Worm (Caenorhabditis elegans) whole organism, midembryonic: ENCODE data around the gene clec-27.

Experiments used
- T22C8.4 ChIP-seq: fragments of 200-800 bp; sonication (Bioruptor generic); IDR thresholded peaks from 2 replicates; pipeline ENCODE4 v1.3.6; 2022; ENCODE audit warnings: missing genetic modification characterization, missing compliant biosample characterization
- cog-1 ChIP-seq: sonication (generic microtip); optimal IDR thresholded peaks from 2 replicates; lab custom pipeline; 2016; ENCODE audit warnings: missing genetic modification characterization, missing compliant biosample characterization
- flt-1 ChIP-seq: fragments of 200-800 bp; sonication (Bioruptor generic); IDR thresholded peaks from 2 replicates; pipeline ENCODE4 v1.3.6; 2022; ENCODE audit warnings: missing genetic modification characterization, missing compliant biosample characterization
- klf-2 ChIP-seq: fragments of 200-800 bp; sonication (Bioruptor generic); conservative IDR thresholded peaks from 2 replicates; pipeline ENCODE4 v1.3.6; 2022; ENCODE audit warnings: missing genetic modification reagents, missing genetic modification characterization, missing compliant biosample characterization
- med-1 ChIP-seq: sonication (generic microtip); optimal IDR thresholded peaks from 2 replicates; lab custom pipeline; 2017; ENCODE audit warnings: missing genetic modification characterization, mild to moderate bottlenecking, missing compliant biosample characterization, antibody characterized with exemption, missing genetic modification reagents; ENCODE audit not compliant: insufficient read depth
- ref-1 ChIP-seq: fragments of 200-800 bp; sonication (Bioruptor generic); conservative IDR thresholded peaks from 2 replicates; pipeline ENCODE4 v1.3.6; 2022; ENCODE audit warnings: missing genetic modification reagents, missing genetic modification characterization, missing compliant biosample characterization
- tab-1 ChIP-seq: fragments of 200-800 bp; sonication (Bioruptor generic); IDR thresholded peaks from 2 replicates; pipeline ENCODE4 v1.3.6; 2022; ENCODE audit warnings: missing genetic modification characterization, missing compliant biosample characterization
- ztf-23 ChIP-seq: fragments of 200-800 bp; sonication (Bioruptor generic); IDR thresholded peaks from 2 replicates; pipeline ENCODE4 v1.3.6; 2022; ENCODE audit warnings: missing genetic modification reagents, missing genetic modification characterization, missing compliant biosample characterization
- ztf-29 ChIP-seq: fragments of 200-800 bp; sonication (Bioruptor generic); IDR thresholded peaks from 2 replicates; pipeline ENCODE4 v1.3.6; 2022; ENCODE audit warnings: missing genetic modification reagents, missing genetic modification characterization, missing compliant biosample characterization

The clec-27 gene

DNA sequence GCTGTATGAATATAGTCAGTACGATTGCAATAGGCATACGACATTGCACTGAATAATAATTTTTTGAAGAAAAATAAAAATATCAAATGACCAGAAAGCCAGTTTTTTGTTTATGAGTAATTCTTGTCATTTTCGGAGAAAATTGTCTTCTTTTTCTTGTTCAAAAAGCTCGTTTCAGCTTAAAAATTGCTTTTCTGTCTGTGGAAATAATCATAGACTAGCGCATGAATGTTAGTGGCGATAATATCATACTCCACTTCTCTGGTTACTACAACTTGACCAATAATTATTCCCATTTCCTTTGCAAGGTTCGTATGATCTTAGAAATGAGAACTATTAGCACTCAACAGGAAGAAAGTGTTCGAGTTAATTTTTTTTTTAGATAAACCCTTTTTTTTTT, 26.9 kb upstream of the clec-27 start, which contains the start of gene srh-216:
Gene srh-216, minus strand, starts transcription at position 101 of the 400 bp plus-strand sequence.
- TF ChIP-seq cog-1 (tag; lab: Kevin White, UChicago), result no peak
- no peak for TF ChIP-seq tab-1 (GFP tag; lab: Robert Waterston, UW)
- no peak for TF ChIP-seq ztf-23 (GFP tag; lab: Robert Waterston, UW)
- TF ChIP-seq med-1 (GFP tag; lab: Kevin White, UChicago), result no peak
- no peak for TF ChIP-seq T22C8.4 (GFP tag; lab: Robert Waterston, UW)
- TF ChIP-seq flt-1 (GFP tag; lab: Robert Waterston, UW), result no peak
- no peak for TF ChIP-seq klf-2 (GFP tag; lab: Robert Waterston, UW)
- TF ChIP-seq ztf-29 (GFP tag; lab: Robert Waterston, UW), result no peak
- TF ChIP-seq ref-1 (GFP tag; lab: Robert Waterston, UW), result no peak

DNA sequence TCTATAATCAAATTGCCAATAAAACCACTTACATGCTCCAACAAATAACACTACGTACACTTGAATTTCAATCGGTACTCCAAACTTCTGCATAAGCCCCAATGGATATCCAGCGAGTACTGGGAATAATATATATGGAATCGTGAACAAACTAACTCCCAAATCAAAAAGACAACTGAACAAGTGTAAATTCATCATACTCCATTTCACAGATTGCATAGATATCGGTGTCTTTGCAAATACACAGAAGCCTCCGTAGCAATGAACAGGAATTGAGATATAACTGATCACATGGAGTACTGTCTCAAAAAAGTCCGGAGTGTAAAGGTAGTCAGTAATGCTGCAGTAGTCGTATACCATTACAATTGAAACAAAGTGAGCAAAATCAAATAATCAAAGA, 25.0 kb upstream of the clec-27 start, which contains the start of gene srh-214:
Gene srh-214, minus strand, starts transcription at position 360 of the 400 bp plus-strand sequence.
- TF ChIP-seq flt-1 (GFP tag; lab: Robert Waterston, UW) (no peak), klf-2 (GFP tag; lab: Robert Waterston, UW) (no peak), ztf-29 (GFP tag; lab: Robert Waterston, UW) (no peak), tab-1 (GFP tag; lab: Robert Waterston, UW) (no peak), med-1 (GFP tag; lab: Kevin White, UChicago) (no peak), T22C8.4 (GFP tag; lab: Robert Waterston, UW) (no peak), ztf-23 (GFP tag; lab: Robert Waterston, UW) (no peak), cog-1 (tag; lab: Kevin White, UChicago) (no peak), ref-1 (GFP tag; lab: Robert Waterston, UW) (no peak)

ce11 chrV:16831310-16831709, 23.1 kb upstream of the clec-27 start:
- TF ChIP-seq ztf-29 (GFP tag; lab: Robert Waterston, UW) (no peak), T22C8.4 (GFP tag; lab: Robert Waterston, UW) (no peak), ref-1 (GFP tag; lab: Robert Waterston, UW) (no peak), cog-1 (tag; lab: Kevin White, UChicago) (no peak), tab-1 (GFP tag; lab: Robert Waterston, UW) (no peak), flt-1 (GFP tag; lab: Robert Waterston, UW) (no peak), ztf-23 (GFP tag; lab: Robert Waterston, UW) (no peak), klf-2 (GFP tag; lab: Robert Waterston, UW) (no peak), med-1 (GFP tag; lab: Kevin White, UChicago) (no peak)

ce11 chrV:16831921-16832320, 22.5 kb upstream of the clec-27 start, which contains the start of gene srh-215:
TSS of gene srh-215 (minus strand) at chrV:16832021.
- TF ChIP-seq ztf-23 (GFP tag; lab: Robert Waterston, UW), result no peak
- TF ChIP-seq tab-1 (GFP tag; lab: Robert Waterston, UW), result no peak
- no peak for TF ChIP-seq cog-1 (tag; lab: Kevin White, UChicago)
- TF ChIP-seq ref-1 (GFP tag; lab: Robert Waterston, UW), result no peak
- no peak for TF ChIP-seq ztf-29 (GFP tag; lab: Robert Waterston, UW)
- no peak for TF ChIP-seq flt-1 (GFP tag; lab: Robert Waterston, UW)
- no peak for TF ChIP-seq T22C8.4 (GFP tag; lab: Robert Waterston, UW)
- TF ChIP-seq klf-2 (GFP tag; lab: Robert Waterston, UW), result no peak
- no peak for TF ChIP-seq med-1 (GFP tag; lab: Kevin White, UChicago)

DNA sequence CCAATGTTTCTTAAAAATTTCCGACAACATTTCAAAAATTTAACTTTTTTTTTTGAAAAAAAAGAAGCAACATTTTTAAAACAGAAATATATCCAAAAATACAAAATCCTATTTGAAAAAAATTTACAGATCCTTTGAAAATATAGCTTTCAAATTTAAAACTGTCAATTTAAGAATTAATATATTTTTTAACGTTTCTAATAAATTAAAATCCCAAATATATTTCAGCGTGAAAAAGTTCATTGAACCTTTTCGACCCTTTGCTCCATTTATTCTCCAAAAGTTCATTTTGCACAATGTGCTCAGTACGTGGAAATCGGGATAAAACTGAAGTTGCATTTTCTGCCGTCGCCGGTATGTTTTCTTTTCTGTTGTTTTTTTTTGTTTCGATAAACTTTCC, 21.6 kb upstream of the clec-27 start, which contains the start of gene phy-3:
Gene phy-3, plus strand, starts transcription at position 301 of the 400 bp plus-strand sequence.
- no peak for TF ChIP-seq flt-1 (GFP tag; lab: Robert Waterston, UW)
- no peak for TF ChIP-seq ztf-23 (GFP tag; lab: Robert Waterston, UW)
- no peak for TF ChIP-seq cog-1 (tag; lab: Kevin White, UChicago)
- no peak for TF ChIP-seq tab-1 (GFP tag; lab: Robert Waterston, UW)
- no peak for TF ChIP-seq ztf-29 (GFP tag; lab: Robert Waterston, UW)
- no peak for TF ChIP-seq T22C8.4 (GFP tag; lab: Robert Waterston, UW)
- no peak for TF ChIP-seq med-1 (GFP tag; lab: Kevin White, UChicago)
- TF ChIP-seq klf-2 (GFP tag; lab: Robert Waterston, UW), result no peak
- TF ChIP-seq ref-1 (GFP tag; lab: Robert Waterston, UW), result no peak

- TF ChIP-seq med-1 (GFP tag; lab: Kevin White, UChicago) (no peak), cog-1 (tag; lab: Kevin White, UChicago) (no peak), T22C8.4 (GFP tag; lab: Robert Waterston, UW) (no peak), ztf-29 (GFP tag; lab: Robert Waterston, UW) (no peak), klf-2 (GFP tag; lab: Robert Waterston, UW) (no peak), tab-1 (GFP tag; lab: Robert Waterston, UW) (no peak), flt-1 (GFP tag; lab: Robert Waterston, UW) (no peak), ztf-23 (GFP tag; lab: Robert Waterston, UW) (no peak), ref-1 (GFP tag; lab: Robert Waterston, UW) (no peak)
Observed at ce11 chrV:16833672-16834071, 20.8 kb upstream of the clec-27 start.

ce11 chrV:16834989-16835388, 19.4 kb upstream of the clec-27 start, which contains the start of gene tni-3:
TSS of gene tni-3 (minus strand) at chrV:16835128.
- TF ChIP-seq cog-1 (tag; lab: Kevin White, UChicago) (no peak), ztf-23 (GFP tag; lab: Robert Waterston, UW) (no peak), ref-1 (GFP tag; lab: Robert Waterston, UW) (no peak), med-1 (GFP tag; lab: Kevin White, UChicago) (no peak), tab-1 (GFP tag; lab: Robert Waterston, UW) (no peak), ztf-29 (GFP tag; lab: Robert Waterston, UW) (no peak), T22C8.4 (GFP tag; lab: Robert Waterston, UW) (no peak), klf-2 (GFP tag; lab: Robert Waterston, UW) (no peak), flt-1 (GFP tag; lab: Robert Waterston, UW) (no peak)

ce11 chrV:16836100-16836499, 18.3 kb upstream of the clec-27 start:
- TF ChIP-seq med-1 (GFP tag; lab: Kevin White, UChicago), result no peak

DNA sequence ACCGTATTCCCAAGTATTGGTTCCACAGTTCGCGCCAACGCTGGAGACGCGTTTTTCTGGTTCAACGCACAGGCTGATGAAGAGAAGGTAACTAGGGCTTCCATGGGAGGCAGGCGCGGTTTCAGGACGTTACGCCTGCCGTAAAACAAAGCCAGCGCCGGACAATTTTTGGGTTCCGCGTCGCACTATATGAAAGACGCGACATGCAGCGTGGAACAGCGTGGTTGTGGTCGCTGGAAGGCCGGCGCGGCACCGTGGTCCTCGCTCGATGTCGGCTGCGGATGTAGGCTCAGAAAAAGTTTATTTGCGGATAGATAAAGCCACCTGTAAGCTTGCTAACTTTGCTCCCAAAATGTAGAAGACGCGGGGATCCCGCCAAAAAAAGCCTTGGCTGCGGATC, 16.0 kb upstream of the clec-27 start:
- TF ChIP-seq flt-1 (GFP tag; lab: Robert Waterston, UW) (no peak), tab-1 (GFP tag; lab: Robert Waterston, UW) (no peak), med-1 (GFP tag; lab: Kevin White, UChicago) (no peak), cog-1 (tag; lab: Kevin White, UChicago) (no peak), T22C8.4 (GFP tag; lab: Robert Waterston, UW) (no peak), ztf-29 (GFP tag; lab: Robert Waterston, UW) (no peak), klf-2 (GFP tag; lab: Robert Waterston, UW) (no peak), ztf-23 (GFP tag; lab: Robert Waterston, UW) (no peak)
